Fruit fly (Drosophila melanogaster): Measurements from ENCODE around the gene hoe2.
A peak's percentile ranks its signal among the peaks of the same experiment; 100 is the strongest.

The hoe2 gene

DNA sequence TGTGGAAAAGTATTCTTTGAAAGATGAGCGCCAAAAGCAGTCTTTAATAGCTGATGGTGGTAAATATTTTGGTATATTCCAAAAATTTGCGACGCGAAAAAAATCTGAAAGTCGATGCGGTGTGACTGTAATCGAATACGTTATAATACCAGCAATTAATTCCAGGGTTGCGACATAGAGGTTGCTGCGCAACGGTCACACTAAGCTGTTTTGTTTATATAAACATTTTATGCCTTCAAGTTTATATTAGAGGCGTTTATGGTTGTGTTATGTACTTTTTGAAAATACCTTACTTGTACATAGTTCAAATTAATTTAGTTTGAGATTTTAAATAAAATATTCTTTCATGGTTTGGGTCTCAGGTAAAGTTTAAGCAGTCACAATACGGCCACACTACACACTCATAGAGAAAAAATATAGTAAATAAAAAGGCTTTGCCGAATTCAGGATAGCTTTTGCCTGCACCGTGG, 35.1 kb upstream of the hoe2 start, which contains the start of gene CG14043 (continued):
- no peak for TF ChIP-seq TFAM (GFP tag; optimal IDR thresholded peaks at IDR 0.05)
- TF ChIP-seq trh (GFP tag; optimal IDR thresholded peaks at IDR 0.05), result no peak
- no peak for TF ChIP-seq CG9437 (GFP tag; optimal IDR thresholded peaks at IDR 0.05)
- peak; percentile 70 for TF ChIP-seq CG15514 (GFP tag; optimal IDR thresholded peaks at IDR 0.05)
- peak; percentile 36 for TF ChIP-seq Xbp1 (GFP tag; optimal IDR thresholded peaks at IDR 0.05)
- no peak for TF ChIP-seq NfI (GFP tag; optimal IDR thresholded peaks at IDR 0.05)
- TF ChIP-seq CG14965 (GFP tag; optimal IDR thresholded peaks at IDR 0.05; ENCODE audit: borderline replicate concordance), result no peak
- TF ChIP-seq Dip3 (GFP tag; optimal IDR thresholded peaks at IDR 0.05), result peak; percentile 32
- no peak for TF ChIP-seq CG2889 (GFP tag; IDR thresholded peaks at IDR 0.05)
- no peak for TF ChIP-seq sr (GFP tag; IDR thresholded peaks at IDR 0.05)
- no peak for TF ChIP-seq ase (GFP tag; IDR thresholded peaks at IDR 0.05)
- TF ChIP-seq ttk (GFP tag; IDR thresholded peaks at IDR 0.05), result no peak
- TF ChIP-seq D19A (tag; optimal IDR thresholded peaks at IDR 0.05), result no peak
- TF ChIP-seq CG14014 (GFP tag; IDR thresholded peaks at IDR 0.05), result no peak
- no peak for TF ChIP-seq ind (GFP tag; optimal IDR thresholded peaks at IDR 0.05)
- TF ChIP-seq CG3726 (GFP tag; IDR thresholded peaks at IDR 0.05), result no peak
- TF ChIP-seq phol (tag; optimal IDR thresholded peaks at IDR 0.05), result peak; percentile 72
- no peak for TF ChIP-seq Bgb (GFP tag; IDR thresholded peaks at IDR 0.05; ENCODE audit: partially characterized antibody)
- TF ChIP-seq CG10431 (GFP tag; optimal IDR thresholded peaks at IDR 0.05), result no peak
- TF ChIP-seq hb (GFP tag; IDR thresholded peaks at IDR 0.05; ENCODE audit: partially characterized antibody), result no peak
- no peak for TF ChIP-seq p53 (GFP tag; optimal IDR thresholded peaks at IDR 0.05)
- peak; percentile 17 for TF ChIP-seq CTCF (GFP tag; optimal IDR thresholded peaks at IDR 0.05)
- TF ChIP-seq fu2 (GFP tag; optimal IDR thresholded peaks at IDR 0.05), result no peak
- peak; percentile 74 for TF ChIP-seq CG12391 (tag; optimal IDR thresholded peaks at IDR 0.05)
- TF ChIP-seq Pdp1 (GFP tag; optimal IDR thresholded peaks at IDR 0.05), result peak in 1 of 2 experiments; percentile 95
- no peak for TF ChIP-seq da (GFP tag; optimal IDR thresholded peaks at IDR 0.05)
- TF ChIP-seq nau (GFP tag; optimal IDR thresholded peaks at IDR 0.05), result no peak
- TF ChIP-seq ERR (GFP tag; optimal IDR thresholded peaks at IDR 0.05), result no peak
- TF ChIP-seq E2f2 (GFP tag; IDR thresholded peaks at IDR 0.05), result peak; percentile 83
- TF ChIP-seq wdn (GFP tag; IDR thresholded peaks at IDR 0.05), result no peak
- TF ChIP-seq Ada2b (GFP tag; IDR thresholded peaks at IDR 0.05), result no peak
- TF ChIP-seq CG15269 (tag; optimal IDR thresholded peaks at IDR 0.05), result no peak
- no peak for TF ChIP-seq C15 (GFP tag; IDR thresholded peaks at IDR 0.05)
- TF ChIP-seq gsb (GFP tag; IDR thresholded peaks at IDR 0.05), result no peak
- TF ChIP-seq croc (GFP tag; conservative IDR thresholded peaks at IDR 0.05), result no peak; the same call in 2 of the 3 replicates
- TF ChIP-seq unc-4 (GFP tag; IDR thresholded peaks at IDR 0.05; ENCODE audit: partially characterized antibody), result peak; percentile 42; the same call in 1 of the 2 replicates
- TF ChIP-seq Meics (GFP tag; optimal IDR thresholded peaks at IDR 0.05), result no peak
- no peak for TF ChIP-seq Sry-β (GFP tag; optimal IDR thresholded peaks at IDR 0.05)
- no peak for TF ChIP-seq Xrp1 (GFP tag; IDR thresholded peaks at IDR 0.05)
- no peak for TF ChIP-seq CG11723 (GFP tag; optimal IDR thresholded peaks at IDR 0.05)
- TF ChIP-seq Vsx1 (GFP tag; optimal IDR thresholded peaks at IDR 0.05), result no peak
- TF ChIP-seq CG15011 (GFP tag; optimal IDR thresholded peaks at IDR 0.05), result no peak
- TF ChIP-seq HmgD (GFP tag; optimal IDR thresholded peaks at IDR 0.05), result peak; percentile 61
- TF ChIP-seq CG16815 (GFP tag; optimal IDR thresholded peaks at IDR 0.05), result no peak
- no peak for TF ChIP-seq ab (GFP tag; optimal IDR thresholded peaks at IDR 0.05)
- no peak for TF ChIP-seq HHEX (GFP tag; optimal IDR thresholded peaks at IDR 0.05)
- peak; percentile 78 for TF ChIP-seq Dp (GFP tag; optimal IDR thresholded peaks at IDR 0.05)
- TF ChIP-seq HLH54F (GFP tag; optimal IDR thresholded peaks at IDR 0.05), result no peak
- no peak for TF ChIP-seq CG6272 (GFP tag; IDR thresholded peaks at IDR 0.05)
- peak; percentile 39 for TF ChIP-seq pho (GFP tag; optimal IDR thresholded peaks at IDR 0.05)
- peak; percentile 81 for TF ChIP-seq Ets97D (GFP tag; optimal IDR thresholded peaks at IDR 0.05)
- no peak for TF ChIP-seq CG8359 (GFP tag; optimal IDR thresholded peaks at IDR 0.05; ENCODE audit: borderline replicate concordance)

All from whole organism, embryonic.